Worm (Caenorhabditis elegans) whole organism, L4 larva: ENCODE data around the gene C07G3.10.
A peak's percentile ranks its signal among the peaks of the same experiment; 100 is the strongest.

ENCODE experiments used
- F10B5.3 ChIP-seq: sonication (generic microtip); optimal IDR thresholded peaks from 2 replicates; lab custom pipeline; 2016; ENCODE audit warnings: mild to moderate bottlenecking, missing genetic modification characterization, missing compliant biosample characterization
- F37D6.2 ChIP-seq: sonication (generic microtip); optimal IDR thresholded peaks from 2 replicates; lab custom pipeline; 2016; ENCODE audit warnings: mild to moderate bottlenecking, missing genetic modification characterization, missing compliant biosample characterization
- R02D3.7 ChIP-seq: fragments of 150-350 bp; sonication (generic microtip); optimal IDR thresholded peaks from 3 replicates; lab custom pipeline; 2014; ENCODE audit warnings: missing biosample characterization, missing genetic modification characterization
- T20F7.1 ChIP-seq: fragments of 200-800 bp; sonication (Bioruptor generic); optimal IDR thresholded peaks from 2 replicates; lab custom pipeline; 2018; ENCODE audit warnings: mild to moderate bottlenecking, missing genetic modification characterization, missing compliant biosample characterization
- aha-1 ChIP-seq: fragments of 150-350 bp; peaks from one replicate; lab custom pipeline; 2014; ENCODE audit warnings: missing biosample characterization, missing genetic modification characterization
- ces-1 ChIP-seq: fragments of 150-350 bp; sonication (generic microtip); optimal IDR thresholded peaks from 4 replicates; lab custom pipeline; 2014; ENCODE audit warnings: missing biosample characterization, missing genetic modification reagents, missing genetic modification characterization
- daf-16 ChIP-seq, 3 experiments: sonication (generic microtip); optimal IDR thresholded peaks; 2 replicates each; lab custom pipeline; 2016 to 2017; ENCODE audit warnings: missing genetic modification characterization in 3 of 3, missing genetic modification reagents in 3 of 3, mild to moderate bottlenecking in 2 of 3, missing compliant biosample characterization in 2 of 3, missing biosample characterization in 1 of 3, moderate library complexity in 1 of 3
- daf-19 ChIP-seq: fragments of 200-800 bp; sonication (Bioruptor generic); conservative IDR thresholded peaks from 2 replicates; pipeline ENCODE4 v1.3.6; 2022; ENCODE audit warnings: missing genetic modification characterization, missing compliant biosample characterization
- dmd-8 ChIP-seq: fragments of 200-800 bp; sonication (Bioruptor generic); IDR thresholded peaks from 2 replicates; pipeline ENCODE4 v1.3.6; 2022; ENCODE audit warnings: missing genetic modification characterization, missing compliant biosample characterization
- fkh-10 ChIP-seq: fragments of 150-350 bp; optimal IDR thresholded peaks from 2 replicates; lab custom pipeline; 2014; ENCODE audit warnings: missing biosample characterization, missing genetic modification reagents, missing genetic modification characterization
- hif-1 ChIP-seq, 2 experiments: sonication (generic microtip); optimal IDR thresholded peaks; 2 replicates each; lab custom pipeline; 2016 to 2017; ENCODE audit warnings: missing compliant biosample characterization in 2 of 2, missing genetic modification characterization in 2 of 2, missing genetic modification reagents in 2 of 2, missing genotype in 2 of 2, mild to moderate bottlenecking in 1 of 2
- hmg-1.1 ChIP-seq: fragments of 200-800 bp; sonication (Bioruptor generic); IDR thresholded peaks from 2 replicates; pipeline ENCODE4 v1.3.6; 2022; ENCODE audit warnings: missing genetic modification reagents, missing genetic modification characterization, missing compliant biosample characterization
- jun-1 ChIP-seq: fragments of 150-350 bp; optimal IDR thresholded peaks from 2 replicates; lab custom pipeline; 2014; ENCODE audit warnings: missing biosample characterization, missing genetic modification reagents, missing genetic modification characterization
- lim-7 ChIP-seq: fragments of 200-800 bp; sonication (Bioruptor generic); IDR thresholded peaks from 2 replicates; pipeline ENCODE4 v1.3.6; 2022; ENCODE audit warnings: missing genetic modification characterization, missing compliant biosample characterization
- lin-13 ChIP-seq: fragments of 150-350 bp; optimal IDR thresholded peaks from 2 replicates; lab custom pipeline; 2014; ENCODE audit warnings: missing biosample characterization, missing genetic modification reagents, missing genetic modification characterization
- lin-29 ChIP-seq: fragments of 200-800 bp; sonication (Bioruptor generic); IDR thresholded peaks from 2 replicates; pipeline ENCODE4 v1.3.6; 2022; ENCODE audit warnings: missing genetic modification reagents, missing genetic modification characterization, missing compliant biosample characterization
- madf-9 ChIP-seq: fragments of 200-800 bp; sonication (Bioruptor generic); conservative IDR thresholded peaks from 2 replicates; pipeline ENCODE4 v1.3.6; 2022; ENCODE audit warnings: missing genetic modification reagents, missing genetic modification characterization, missing compliant biosample characterization
- mdl-1 ChIP-seq, 2 experiments: fragments of 150-350 bp in 1 of 2; sonication (generic microtip) in 1 of 2; optimal IDR thresholded peaks; 2 replicates each; lab custom pipeline; 2014 to 2017; ENCODE audit warnings: missing biosample characterization in 2 of 2, missing genetic modification characterization in 2 of 2
- nhr-102 ChIP-seq: sonication (generic microtip); optimal IDR thresholded peaks from 2 replicates; lab custom pipeline; 2016; ENCODE audit warnings: mild to moderate bottlenecking, missing genetic modification characterization, moderate library complexity, missing compliant biosample characterization
- nhr-237 ChIP-seq: sonication (generic microtip); optimal IDR thresholded peaks from 2 replicates; lab custom pipeline; 2017; ENCODE audit warnings: missing biosample characterization, missing genetic modification characterization
- nhr-25 ChIP-seq: sonication (generic microtip); optimal IDR thresholded peaks from 2 replicates; lab custom pipeline; 2017; ENCODE audit warnings: missing genetic modification characterization, mild to moderate bottlenecking, missing compliant biosample characterization, antibody characterized with exemption, moderate library complexity, borderline replicate concordance; ENCODE audit not compliant: insufficient read depth
- nhr-28 ChIP-seq: fragments of 150-350 bp; optimal IDR thresholded peaks from 2 replicates; lab custom pipeline; 2014; ENCODE audit warnings: missing biosample characterization, missing genetic modification characterization
- pha-4 ChIP-seq, 2 experiments: fragments of 150-350 bp in 1 of 2; fragments of 200-800 bp in 1 of 2; sonication (Bioruptor generic) in 1 of 2; IDR thresholded peaks in 1 of 2; optimal IDR thresholded peaks in 1 of 2; 2 replicates each; pipeline versions ENCODE4 v1.3.6 to Lab custom; 2014 to 2022; ENCODE audit warnings: missing genetic modification characterization in 2 of 2, missing genetic modification reagents in 2 of 2, missing biosample characterization in 1 of 2, missing compliant biosample characterization in 1 of 2
- php-3 ChIP-seq: fragments of 200-800 bp; sonication (Bioruptor generic); IDR thresholded peaks from 2 replicates; pipeline ENCODE4 v1.3.6; 2022; ENCODE audit warnings: missing genetic modification reagents, missing genetic modification characterization, missing compliant biosample characterization
- sdz-12 ChIP-seq: fragments of 200-800 bp; sonication (Bioruptor generic); optimal IDR thresholded peaks from 2 replicates; lab custom pipeline; 2018; ENCODE audit warnings: mild to moderate bottlenecking, missing genetic modification characterization, missing compliant biosample characterization
- set-16 ChIP-seq: fragments of 200-800 bp; sonication (Bioruptor generic); IDR thresholded peaks from 2 replicates; pipeline ENCODE4 v1.3.6; 2022; ENCODE audit warnings: missing genetic modification reagents, missing genetic modification characterization, missing compliant biosample characterization
- snpc-1.2 ChIP-seq: fragments of 200-800 bp; sonication (Bioruptor generic); IDR thresholded peaks from 2 replicates; pipeline ENCODE4 v1.3.6; 2022; ENCODE audit warnings: missing genetic modification reagents, missing genetic modification characterization, missing compliant biosample characterization
- snpc-4 ChIP-seq: fragments of 150-350 bp; optimal IDR thresholded peaks from 2 replicates; lab custom pipeline; 2014; ENCODE audit warnings: missing biosample characterization, missing genetic modification characterization
- spr-3 ChIP-seq: fragments of 200-800 bp; sonication (Bioruptor generic); optimal IDR thresholded peaks from 2 replicates; lab custom pipeline; 2018; ENCODE audit warnings: mild to moderate bottlenecking, missing genetic modification characterization, missing compliant biosample characterization
- unc-62 ChIP-seq, 3 experiments: fragments of 150-350 bp in 1 of 3; sonication (generic microtip); optimal IDR thresholded peaks in 2 of 3; peaks in 1 of 3; 1 replicate in 1 of 3; 2 replicates in 2 of 3; lab custom pipeline; 2014 to 2017; ENCODE audit warnings: missing biosample characterization in 3 of 3, missing genetic modification characterization in 3 of 3, missing genetic modification reagents in 3 of 3, missing genotype in 1 of 3
- vab-7 ChIP-seq: fragments of 200-800 bp; sonication (Bioruptor generic); IDR thresholded peaks from 2 replicates; pipeline ENCODE4 v1.3.6; 2022; ENCODE audit warnings: missing genetic modification reagents, missing genetic modification characterization, missing compliant biosample characterization
- zag-1 ChIP-seq: fragments of 150-350 bp; optimal IDR thresholded peaks from 2 replicates; lab custom pipeline; 2014; ENCODE audit warnings: missing biosample characterization, missing genetic modification characterization
- zfp-3 ChIP-seq: fragments of 200-800 bp; sonication (Bioruptor generic); conservative IDR thresholded peaks from 2 replicates; pipeline ENCODE4 v1.3.6; 2022; ENCODE audit warnings: missing genetic modification reagents, missing genetic modification characterization, missing compliant biosample characterization

The C07G3.10 gene

DNA sequence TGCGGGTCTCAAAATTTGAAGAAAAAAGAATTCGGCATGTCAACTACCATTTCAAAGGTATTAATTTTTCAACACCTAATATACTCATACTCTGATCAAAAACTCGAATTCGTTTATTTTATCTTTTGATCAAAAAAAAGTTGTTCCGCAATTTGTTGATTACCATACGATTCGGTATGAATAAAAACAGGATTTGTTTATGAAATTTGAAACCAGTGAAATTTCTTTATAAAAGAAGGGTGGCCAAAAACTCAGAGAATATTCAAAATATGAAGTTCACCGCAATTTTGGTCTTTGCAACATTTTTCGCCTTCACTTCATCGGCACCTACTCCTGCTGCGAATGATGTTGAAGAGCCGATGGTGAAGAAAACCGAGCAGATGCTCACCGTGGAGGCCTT lies at the start of gene C07G3.10, which contains the start of gene C07G3.8:
Gene C07G3.10 (plus strand): TSS at position 270 of the 400 bp plus-strand sequence.
Gene C07G3.8 (minus strand): TSS at position 101 of the 400 bp plus-strand sequence.
- TF ChIP-seq lin-13 = no peak
- no peak for TF ChIP-seq jun-1 (tag; lab: Kevin White, UChicago)
- no peak for TF ChIP-seq spr-3 (GFP tag; lab: Kevin White, UChicago)
- TF ChIP-seq R02D3.7 (tag; lab: Kevin White, UChicago) = no peak
- TF ChIP-seq php-3 (GFP tag; lab: Robert Waterston, UW) = no peak
- TF ChIP-seq F10B5.3 (tag; lab: Kevin White, UChicago) = no peak
- no peak for TF ChIP-seq F37D6.2 (tag; lab: Kevin White, UChicago)
- TF ChIP-seq zag-1 (tag; lab: Kevin White, UChicago) = no peak
- no peak for TF ChIP-seq madf-9 (GFP tag; lab: Robert Waterston, UW)
- no peak for TF ChIP-seq dmd-8 (GFP tag; lab: Robert Waterston, UW)
- no peak for TF ChIP-seq mdl-1 (tag; optimal IDR thresholded peaks at IDR 0.05; lab: Kevin White, UChicago)
- TF ChIP-seq hif-1 (tag; optimal IDR thresholded peaks at IDR 0.05; lab: Kevin White, UChicago) = no peak
- no peak for TF ChIP-seq zfp-3 (GFP tag; lab: Robert Waterston, UW)

DNA sequence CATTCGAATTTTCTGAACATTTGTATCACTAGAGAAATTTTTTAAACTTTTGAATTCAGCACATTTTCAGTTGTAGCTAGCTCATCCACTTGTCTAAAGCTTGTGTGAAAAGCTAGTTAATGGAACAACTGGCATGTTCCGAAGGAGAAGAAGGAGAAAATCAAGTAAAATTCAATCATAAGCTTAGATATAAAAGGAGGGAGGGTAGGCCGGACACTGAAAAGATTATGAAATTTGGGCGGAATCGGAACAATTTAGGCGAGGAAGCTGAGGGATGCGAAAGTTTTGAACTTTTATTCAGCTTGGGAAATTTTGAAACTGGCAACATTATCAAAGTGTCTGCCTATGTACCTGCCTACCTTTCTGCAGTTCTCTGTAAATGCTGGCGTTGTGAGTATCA lies 49.6 kb upstream of the C07G3.10 start:
- no peak for TF ChIP-seq sdz-12 (GFP tag; lab: Kevin White, UChicago)
- TF ChIP-seq ces-1 (GFP tag; lab: Kevin White, UChicago) = peak; percentile 58
- TF ChIP-seq nhr-28 (tag; lab: Kevin White, UChicago) = no peak
- TF ChIP-seq snpc-4 = no peak
- no peak for TF ChIP-seq nhr-237 (tag; lab: Kevin White, UChicago)
- peak; percentile 7 for TF ChIP-seq fkh-10 (GFP tag; lab: Kevin White, UChicago)
- TF ChIP-seq, all 104 proteins: peak for 2

DNA sequence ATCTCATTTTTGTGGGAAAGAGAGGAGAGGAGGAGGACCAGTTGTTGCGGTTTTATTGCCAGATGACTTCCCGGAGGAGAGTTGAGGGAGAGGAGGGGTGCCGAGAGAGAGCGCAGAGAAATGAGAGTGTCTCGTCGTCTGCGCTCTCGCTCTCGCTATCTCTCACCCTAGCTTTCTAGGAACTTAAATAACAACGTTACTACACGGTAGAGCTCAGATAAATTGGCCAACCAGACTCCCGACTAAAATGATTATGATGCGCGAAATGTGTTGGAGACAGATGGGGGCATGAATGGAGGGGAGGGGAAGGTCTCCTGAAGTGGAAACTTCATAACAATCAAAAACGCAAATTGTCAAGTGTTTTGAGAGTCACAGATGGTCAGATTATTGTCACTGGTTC lies 47.5 kb upstream of the C07G3.10 start:
- TF ChIP-seq nhr-25 (tag; lab: Kevin White, UChicago) (no peak), set-16 (GFP tag; lab: Robert Waterston, UW) (peak; percentile 37; the same call in 1 of the 2 replicates), R02D3.7 (tag; lab: Kevin White, UChicago) (no peak), lin-29 (no peak), unc-62 (GFP tag; optimal IDR thresholded peaks at IDR 0.05 in 1 of 2; lab: Kevin White, UChicago) (peak in 1 of 2 experiments; percentile 54), unc-62 (tag; optimal IDR thresholded peaks at IDR 0.05; lab: Kevin White, UChicago) (no peak), aha-1 (tag; lab: Kevin White, UChicago) (peak; percentile 71), zag-1 (tag; lab: Kevin White, UChicago) (no peak)

DNA sequence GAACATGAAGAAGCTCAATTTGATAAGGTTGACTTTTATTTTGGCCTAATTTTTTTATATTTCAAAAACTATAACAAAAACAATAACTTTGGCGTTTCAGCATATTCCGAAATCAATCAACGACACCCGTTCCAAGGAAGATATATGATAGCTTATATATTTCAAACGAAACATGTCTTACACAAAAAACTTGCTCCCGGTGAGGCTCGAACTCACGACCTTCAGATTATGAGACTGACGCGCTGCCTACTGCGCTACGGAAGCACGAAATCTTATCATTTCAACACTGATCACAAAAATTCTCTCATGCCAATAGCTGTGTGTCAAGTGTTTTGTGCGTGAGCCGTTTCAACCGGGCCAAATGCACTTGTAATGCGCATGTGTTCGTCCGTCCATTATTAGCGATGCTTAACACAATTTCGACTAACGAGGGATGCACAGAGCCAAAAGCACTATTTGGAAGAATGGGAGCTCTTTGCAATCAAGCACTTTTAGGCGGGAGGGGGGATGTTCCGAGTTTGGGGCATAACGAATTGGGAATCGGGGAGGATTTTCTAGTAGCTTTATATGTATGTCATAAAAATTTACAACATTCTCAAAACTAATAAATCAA lies 46.9 kb upstream of the C07G3.10 start:
- peak; percentile 67 for TF ChIP-seq lim-7 (GFP tag; lab: Robert Waterston, UW)
- no peak for TF ChIP-seq F10B5.3 (tag; lab: Kevin White, UChicago)
- TF ChIP-seq daf-16 (GFP tag; optimal IDR thresholded peaks at IDR 0.05; lab: Kevin White, UChicago) = peak in 1 of 2 experiments; percentile 35
- TF ChIP-seq daf-16 (tag; optimal IDR thresholded peaks at IDR 0.05; lab: Kevin White, UChicago) = no peak
- no peak for TF ChIP-seq spr-3 (GFP tag; lab: Kevin White, UChicago)
- peak; percentile 51; the same call in 1 of the 2 replicates for TF ChIP-seq vab-7 (GFP tag; lab: Robert Waterston, UW)
- peak; percentile 58 for TF ChIP-seq nhr-102 (tag; lab: Kevin White, UChicago)
- TF ChIP-seq pha-4 (GFP tag; IDR thresholded peaks at IDR 0.05; lab: Robert Waterston, UW) = peak; percentile 41; the same call in 1 of the 2 replicates
- TF ChIP-seq pha-4 (tag; optimal IDR thresholded peaks at IDR 0.05; lab: Kevin White, UChicago) = no peak
- TF ChIP-seq T20F7.1 (GFP tag; lab: Kevin White, UChicago) = no peak
- 0 out of 2 replicates have a peak, but pooled peaks have one; percentile 28 for TF ChIP-seq hmg-1.1 (GFP tag; lab: Robert Waterston, UW)
- TF ChIP-seq snpc-1.2 (GFP tag; lab: Robert Waterston, UW) = peak; percentile 38; the same call in 1 of the 2 replicates
- peak in 1 of 2 experiments; percentile 2 for TF ChIP-seq unc-62 (GFP tag; optimal IDR thresholded peaks at IDR 0.05 in 1 of 2; lab: Kevin White, UChicago)
- TF ChIP-seq unc-62 (tag; optimal IDR thresholded peaks at IDR 0.05; lab: Kevin White, UChicago) = no peak
- 0 out of 2 replicates have a peak, but pooled peaks have one; percentile 28 for TF ChIP-seq daf-19
